Fruit fly (Drosophila melanogaster) whole organism: ENCODE results near the gene CG12279.

Experiments
- CG8478 ChIP-seq: fragments of >200 bp; optimal IDR thresholded peaks from 2 replicates; lab custom pipeline; 2018; ENCODE audit warnings: inconsistent platforms
- pan ChIP-seq: fragments of >200 bp; optimal IDR thresholded peaks from 2 replicates; lab custom pipeline; 2017
- psq ChIP-seq: fragments of >200 bp; optimal IDR thresholded peaks from 2 replicates; lab custom pipeline; 2017

DNA sequence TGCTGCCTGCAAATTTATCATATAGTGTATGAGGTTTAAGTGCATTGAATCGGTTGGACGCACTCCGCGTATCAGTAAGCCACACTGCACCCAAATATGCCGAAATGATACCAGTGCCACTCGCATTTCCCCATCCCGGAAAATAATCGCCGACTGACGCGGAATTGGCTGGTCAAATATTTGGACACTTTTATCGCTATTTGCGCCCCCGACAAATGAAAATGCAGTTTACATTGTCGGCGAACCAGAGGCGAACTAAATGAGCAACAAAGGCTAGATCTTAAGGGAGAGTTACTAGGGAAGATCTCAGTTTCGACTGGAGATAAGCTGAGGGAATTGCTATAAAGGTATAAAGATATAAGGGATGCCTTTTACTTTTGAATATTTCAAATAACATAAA lies 16.8 kb upstream of the CG12279 start:
- no peak for TF ChIP-seq CG8478
- no peak for TF ChIP-seq pan (lab: Kevin White, UChicago)
- no peak for TF ChIP-seq psq (lab: Kevin White, UChicago)
